Worm (Caenorhabditis elegans): ENCODE measurements around the gene hrg-9.

Gene hrg-9

ce11 chrV:13006754-13007153 is 43.6 kb upstream of the hrg-9 start:
- TF ChIP-seq elt-1 (tag; optimal IDR thresholded peaks at IDR 0.05; ENCODE audit: borderline replicate concordance, insufficient read depth) (no peak), nhr-76 (tag; optimal IDR thresholded peaks at IDR 0.05) (no peak), mep-1 (tag; optimal IDR thresholded peaks at IDR 0.05) (no peak), zip-8 (tag; optimal IDR thresholded peaks at IDR 0.05) (no peak)

- TF ChIP-seq lin-32 (GFP tag; optimal IDR thresholded peaks at IDR 0.05) (no peak), mls-2 (tag; optimal IDR thresholded peaks at IDR 0.05) (no peak), ceh-39 (tag; optimal IDR thresholded peaks at IDR 0.05) (no peak), mep-1 (tag; optimal IDR thresholded peaks at IDR 0.05) (no peak), nhr-28 (tag; optimal IDR thresholded peaks at IDR 0.05) (no peak), lin-13 (tag; optimal IDR thresholded peaks at IDR 0.05) (no peak), pha-4 (tag; optimal IDR thresholded peaks at IDR 0.05) (no peak), ham-2 (GFP tag; optimal IDR thresholded peaks at IDR 0.05) (no peak), unc-62 (GFP tag; optimal IDR thresholded peaks at IDR 0.05) (no peak), cnd-1 (tag; optimal IDR thresholded peaks at IDR 0.05) (no peak), drap-1 (GFP tag; optimal IDR thresholded peaks at IDR 0.05) (no peak), hlh-1 (tag; optimal IDR thresholded peaks at IDR 0.05) (no peak), nhr-12 (tag; optimal IDR thresholded peaks at IDR 0.05) (no peak), blmp-1 (tag; optimal IDR thresholded peaks at IDR 0.05) (no peak), zip-8 (tag; optimal IDR thresholded peaks at IDR 0.05) (no peak), unc-39 (tag; optimal IDR thresholded peaks at IDR 0.05) (no peak), ceh-83 (GFP tag; optimal IDR thresholded peaks at IDR 0.05) (no peak)
These were observed 41.2 kb upstream of the hrg-9 start for ce11 chrV:13004374-13004773.

- TF ChIP-seq snpc-4 (tag; optimal IDR thresholded peaks at IDR 0.05) (no peak), lin-13 (tag; optimal IDR thresholded peaks at IDR 0.05) (peak; percentile 43), nhr-237 (tag; optimal IDR thresholded peaks at IDR 0.05) (peak; percentile 10), ceh-43 (GFP tag; optimal IDR thresholded peaks at IDR 0.05) (peak; percentile 78), bed-3 (GFP tag; optimal IDR thresholded peaks at IDR 0.05) (peak; percentile 74), ham-2 (GFP tag; optimal IDR thresholded peaks at IDR 0.05) (peak; percentile 90), ceh-83 (GFP tag; optimal IDR thresholded peaks at IDR 0.05) (peak; percentile 92), mep-1 (tag; optimal IDR thresholded peaks at IDR 0.05) (peak; percentile 26), blmp-1 (tag; optimal IDR thresholded peaks at IDR 0.05) (no peak), M03D4.4 (tag; optimal IDR thresholded peaks at IDR 0.05) (peak; percentile 87), ces-1 (GFP tag; optimal IDR thresholded peaks at IDR 0.05) (no peak), tbx-8 (GFP tag; optimal IDR thresholded peaks at IDR 0.05) (peak; percentile 62), lsy-2 (tag; optimal IDR thresholded peaks at IDR 0.05) (no peak), sptf-1 (tag; optimal IDR thresholded peaks at IDR 0.05) (peak; percentile 93), mab-5 (tag; optimal IDR thresholded peaks at IDR 0.05) (no peak), pha-4 (tag; optimal IDR thresholded peaks at IDR 0.05) (peak; percentile 29), sem-2 (GFP tag; optimal IDR thresholded peaks at IDR 0.05) (peak; percentile 80), zip-8 (tag; optimal IDR thresholded peaks at IDR 0.05) (no peak), unc-39 (tag; optimal IDR thresholded peaks at IDR 0.05) (no peak), nhr-2 (tag; optimal IDR thresholded peaks at IDR 0.05) (no peak), mls-2 (tag; optimal IDR thresholded peaks at IDR 0.05) (peak; percentile 94), ztf-11 (tag; optimal IDR thresholded peaks at IDR 0.05) (no peak), ceh-39 (tag; optimal IDR thresholded peaks at IDR 0.05) (no peak), nhr-76 (tag; optimal IDR thresholded peaks at IDR 0.05) (no peak), hlh-1 (tag; optimal IDR thresholded peaks at IDR 0.05) (no peak), elt-1 (tag; optimal IDR thresholded peaks at IDR 0.05; ENCODE audit: borderline replicate concordance, insufficient read depth) (peak; percentile 16), unc-62 (GFP tag; optimal IDR thresholded peaks at IDR 0.05) (peak; percentile 37), elt-3 (tag; optimal IDR thresholded peaks at IDR 0.05) (no peak), lin-32 (GFP tag; optimal IDR thresholded peaks at IDR 0.05) (peak; percentile 86), cnd-1 (tag; optimal IDR thresholded peaks at IDR 0.05) (peak; percentile 79), unc-120 (tag; optimal IDR thresholded peaks at IDR 0.05; ENCODE audit: poor library complexity, severe bottlenecking) (peak; percentile 87), drap-1 (GFP tag; optimal IDR thresholded peaks at IDR 0.05) (peak; percentile 87), flh-1 (GFP tag; optimal IDR thresholded peaks at IDR 0.05) (peak; percentile 41), nhr-28 (tag; optimal IDR thresholded peaks at IDR 0.05) (peak; percentile 69), nhr-12 (tag; optimal IDR thresholded peaks at IDR 0.05) (no peak)
These were observed 40.2 kb upstream of the hrg-9 start for ce11 chrV:13003378-13003777.

- TF ChIP-seq zip-8 (tag; optimal IDR thresholded peaks at IDR 0.05) (no peak), unc-39 (tag; optimal IDR thresholded peaks at IDR 0.05) (no peak), mab-5 (tag; optimal IDR thresholded peaks at IDR 0.05) (no peak), nhr-2 (tag; optimal IDR thresholded peaks at IDR 0.05) (no peak), elt-3 (tag; optimal IDR thresholded peaks at IDR 0.05) (no peak), lin-32 (GFP tag; optimal IDR thresholded peaks at IDR 0.05) (no peak), ceh-43 (GFP tag; optimal IDR thresholded peaks at IDR 0.05) (no peak), ztf-11 (tag; optimal IDR thresholded peaks at IDR 0.05) (no peak), nhr-76 (tag; optimal IDR thresholded peaks at IDR 0.05) (no peak), ceh-83 (GFP tag; optimal IDR thresholded peaks at IDR 0.05) (no peak), blmp-1 (tag; optimal IDR thresholded peaks at IDR 0.05) (no peak), sptf-1 (tag; optimal IDR thresholded peaks at IDR 0.05) (no peak), unc-120 (tag; optimal IDR thresholded peaks at IDR 0.05; ENCODE audit: poor library complexity, severe bottlenecking) (no peak), hlh-1 (tag; optimal IDR thresholded peaks at IDR 0.05) (no peak), lsy-2 (tag; optimal IDR thresholded peaks at IDR 0.05) (no peak), mls-2 (tag; optimal IDR thresholded peaks at IDR 0.05) (no peak), tbx-8 (GFP tag; optimal IDR thresholded peaks at IDR 0.05) (no peak), drap-1 (GFP tag; optimal IDR thresholded peaks at IDR 0.05) (no peak)
These were observed 38.9 kb upstream of the hrg-9 start, which contains the start of gene inft-2 for ce11 chrV:13002070-13002469. Gene inft-2, plus strand, starts transcription at chrV:13002317.

All from whole organism, mixed stage, embryonic.